Fruit fly (Drosophila melanogaster): ENCODE results near the gene VhaPPA1-1.

DNA sequence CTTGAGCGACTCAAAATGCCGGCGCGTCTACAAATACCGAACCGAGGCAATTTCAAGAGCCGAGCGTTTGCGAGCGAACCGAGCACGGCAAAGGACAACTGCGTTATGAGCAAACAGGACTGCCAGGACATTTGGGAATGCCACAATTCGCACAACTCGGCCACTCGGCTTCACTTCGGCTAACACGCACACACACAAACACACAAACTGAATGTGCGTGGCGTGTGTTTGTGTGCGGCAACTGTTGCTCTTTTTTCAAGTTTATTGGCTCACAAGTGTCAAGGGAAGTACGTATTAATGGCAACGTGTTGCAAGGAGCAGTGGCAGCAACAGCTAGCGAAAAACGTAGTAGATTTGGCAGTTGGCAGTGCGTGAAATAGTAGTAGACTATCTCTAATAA, 30.5 kb downstream of the VhaPPA1-1 start:
- TF ChIP-seq CTCF (optimal IDR thresholded peaks at IDR 0.05): no peak
- no peak for TF ChIP-seq CG8478 (optimal IDR thresholded peaks at IDR 0.05)
